Fruit fly (Drosophila melanogaster): ENCODE data around the gene Mocs2B.

- TF ChIP-seq pan (optimal IDR thresholded peaks at IDR 0.05) = no peak
- TF ChIP-seq Dll (optimal IDR thresholded peaks at IDR 0.05) = no peak
These were observed 40.4 kb upstream of the Mocs2B start for dm6 chr3R:25167407-25168191.
